Fruit fly (Drosophila melanogaster) whole organism, embryonic: ENCODE results near the gene CG13108.

Experiments
- CG17361 ChIP-seq: fragments of 200-800 bp; sonication (Bioruptor generic); IDR thresholded peaks from 3 replicates; pipeline ENCODE4 v1.3.6; 2022; ENCODE audit warnings: missing biosample characterization, missing genetic modification characterization
- H2.0 ChIP-seq: fragments of 200-800 bp; sonication (Bioruptor generic); IDR thresholded peaks from 2 replicates; pipeline ENCODE4 v1.3.6; 2022; ENCODE audit warnings: missing biosample characterization, missing genetic modification characterization
- Lim3 ChIP-seq: fragments of 200-800 bp; sonication (Bioruptor generic); IDR thresholded peaks from 2 replicates; pipeline ENCODE4 v1.3.6; 2022; ENCODE audit warnings: missing biosample characterization, missing genetic modification characterization
- run ChIP-seq: fragments of 200-800 bp; sonication (Bioruptor generic); optimal IDR thresholded peaks from 3 replicates; lab custom pipeline; 2018; ENCODE audit warnings: missing biosample characterization, mild to moderate bottlenecking, missing genetic modification characterization

DNA sequence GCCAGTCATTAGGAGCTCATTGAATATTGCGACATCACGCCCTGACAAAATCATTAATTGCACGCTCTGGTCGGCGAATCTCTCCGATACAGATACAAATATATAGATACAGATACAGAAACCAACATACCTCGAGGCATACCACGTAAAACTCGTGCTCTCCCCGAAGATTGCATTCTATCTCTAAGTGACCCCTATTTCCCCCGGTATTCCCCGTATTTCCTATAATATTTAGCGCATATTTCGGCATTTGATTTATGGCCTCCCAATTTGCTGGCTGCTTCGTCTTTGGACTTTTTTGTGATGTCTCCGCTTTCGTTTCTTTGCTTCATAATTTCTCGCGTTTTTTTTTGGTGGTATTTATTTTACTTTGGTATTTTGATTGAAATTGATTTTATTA, 28.3 kb downstream of the CG13108 start:
- TF ChIP-seq run (tag; lab: Kevin White, UChicago) (no peak), CG17361 (GFP tag; lab: Robert Waterston, UW) (no peak), H2.0 (GFP tag; lab: Robert Waterston, UW) (no peak), Lim3 (no peak)
